Fruit fly (Drosophila melanogaster) whole organism, embryonic: ENCODE measurements around the gene CG14402.

Source experiments
- Blimp-1 ChIP-seq: fragments of 200-800 bp; sonication (Bioruptor generic); optimal IDR thresholded peaks from 3 replicates; lab custom pipeline; 2018; ENCODE audit warnings: missing biosample characterization, missing genetic modification characterization, mild to moderate bottlenecking, moderate library complexity, missing genetic modification reagents
- C15 ChIP-seq: fragments of 200-800 bp; sonication (Bioruptor generic); IDR thresholded peaks from 3 replicates; pipeline ENCODE4 v1.3.6; 2022; ENCODE audit warnings: missing biosample characterization, missing genetic modification characterization
- CG11560 ChIP-seq: fragments of 200-800 bp; sonication (Bioruptor generic); IDR thresholded peaks from 3 replicates; pipeline ENCODE4 v1.3.6; 2022; ENCODE audit warnings: missing biosample characterization, missing genetic modification characterization
- CG11723 ChIP-seq: fragments of 200-800 bp; sonication (Bioruptor generic); optimal IDR thresholded peaks from 2 replicates; lab custom pipeline; 2017; ENCODE audit warnings: missing biosample characterization, mild to moderate bottlenecking, missing genetic modification characterization
- CG12071 ChIP-seq: fragments of 200-800 bp; sonication (Bioruptor generic); optimal IDR thresholded peaks from 3 replicates; lab custom pipeline; 2018; ENCODE audit warnings: missing biosample characterization, mild to moderate bottlenecking, missing genetic modification characterization
- CG12659 ChIP-seq: fragments of 200-800 bp; sonication (Bioruptor generic); optimal IDR thresholded peaks from 3 replicates; lab custom pipeline; 2017; ENCODE audit warnings: mild to moderate bottlenecking, missing biosample characterization, missing genetic modification reagents, missing genetic modification characterization
- CG12769 ChIP-seq: fragments of 200-800 bp; sonication (Bioruptor generic); optimal IDR thresholded peaks from 2 replicates; lab custom pipeline; 2019; ENCODE audit warnings: missing biosample characterization, mild to moderate bottlenecking, missing genetic modification characterization, moderate library complexity
- CG15601 ChIP-seq: fragments of 200-800 bp; sonication (Bioruptor generic); optimal IDR thresholded peaks from 3 replicates; lab custom pipeline; 2019; ENCODE audit warnings: missing biosample characterization, mild to moderate bottlenecking, missing genetic modification characterization, moderate library complexity
- CG1647 ChIP-seq: fragments of 200-800 bp; sonication (Bioruptor generic); optimal IDR thresholded peaks from 3 replicates; lab custom pipeline; 2016; ENCODE audit warnings: missing biosample characterization, missing genetic modification characterization
- CG18619 ChIP-seq: fragments of 200-800 bp; sonication (Bioruptor generic); optimal IDR thresholded peaks from 3 replicates; lab custom pipeline; 2017; ENCODE audit warnings: missing biosample characterization, mild to moderate bottlenecking, missing genetic modification characterization
- CG18764 ChIP-seq: fragments of 200-800 bp; sonication (Bioruptor generic); optimal IDR thresholded peaks from 3 replicates; lab custom pipeline; 2016; ENCODE audit warnings: missing biosample characterization, missing genetic modification characterization
- CG2199 ChIP-seq: fragments of 200-800 bp; sonication (Bioruptor generic); IDR thresholded peaks from 3 replicates; pipeline ENCODE4 v1.3.6; 2022; ENCODE audit warnings: missing biosample characterization, missing genetic modification characterization
- CG2678 ChIP-seq: fragments of 200-800 bp; sonication (Bioruptor generic); optimal IDR thresholded peaks from 3 replicates; lab custom pipeline; 2019; ENCODE audit warnings: missing biosample characterization, mild to moderate bottlenecking, missing genetic modification characterization, moderate library complexity
- CG32532 ChIP-seq: fragments of 200-800 bp; sonication (Bioruptor generic); IDR thresholded peaks from 2 replicates; pipeline ENCODE4 v1.3.6; 2022; ENCODE audit warnings: missing biosample characterization, missing genetic modification characterization
- CG32772 ChIP-seq: fragments of 200-800 bp; sonication (Bioruptor generic); IDR thresholded peaks from 2 replicates; pipeline ENCODE4 v1.3.6; 2022; ENCODE audit warnings: missing biosample characterization, missing genetic modification characterization
- CG34422 ChIP-seq: fragments of 200-800 bp; sonication (Bioruptor generic); IDR thresholded peaks from 3 replicates; pipeline ENCODE4 v1.3.6; 2022; ENCODE audit warnings: missing biosample characterization, missing genetic modification characterization
- CG3847 ChIP-seq: fragments of 200-800 bp; sonication (Bioruptor generic); IDR thresholded peaks from 2 replicates; pipeline ENCODE4 v1.3.6; 2022; ENCODE audit warnings: missing biosample characterization, missing genetic modification characterization
- CG4282 ChIP-seq: fragments of 200-800 bp; sonication (Bioruptor generic); optimal IDR thresholded peaks from 2 replicates; lab custom pipeline; 2016; ENCODE audit warnings: missing biosample characterization, missing genetic modification characterization
- CG4854 ChIP-seq: fragments of 200-800 bp; sonication (Bioruptor generic); optimal IDR thresholded peaks from 2 replicates; lab custom pipeline; 2016; ENCODE audit warnings: missing biosample characterization, missing genetic modification characterization, inconsistent platforms
- CG5245 ChIP-seq: fragments of 200-800 bp; sonication (Bioruptor generic); optimal IDR thresholded peaks from 3 replicates; lab custom pipeline; 2016; ENCODE audit warnings: missing biosample characterization, missing genetic modification characterization
- CG6254 ChIP-seq: fragments of 200-800 bp; sonication (Bioruptor generic); optimal IDR thresholded peaks from 3 replicates; lab custom pipeline; 2017; ENCODE audit warnings: mild to moderate bottlenecking, missing biosample characterization, missing genetic modification reagents, missing genetic modification characterization
- CG6854 ChIP-seq: fragments of 200-800 bp; sonication (Bioruptor generic); optimal IDR thresholded peaks from 3 replicates; lab custom pipeline; 2017; ENCODE audit warnings: missing biosample characterization, mild to moderate bottlenecking, missing genetic modification characterization
- CG8359 ChIP-seq: fragments of 200-800 bp; sonication (Bioruptor generic); optimal IDR thresholded peaks from 2 replicates; lab custom pipeline; 2017; ENCODE audit warnings: missing biosample characterization, mild to moderate bottlenecking, missing genetic modification characterization, borderline replicate concordance
- CG8388 ChIP-seq: fragments of 200-800 bp; sonication (Bioruptor generic); optimal IDR thresholded peaks from 2 replicates; lab custom pipeline; 2019; ENCODE audit warnings: missing biosample characterization, mild to moderate bottlenecking, missing genetic modification characterization, moderate library complexity
- Dip2 ChIP-seq: fragments of 200-800 bp; sonication (Bioruptor generic); IDR thresholded peaks from 2 replicates; pipeline ENCODE4 v1.3.6; 2022; ENCODE audit warnings: missing biosample characterization, missing genetic modification characterization
- Dref ChIP-seq: fragments of 200-800 bp; sonication (Bioruptor generic); IDR thresholded peaks from 2 replicates; pipeline ENCODE4 v1.3.6; 2022; ENCODE audit warnings: missing biosample characterization, missing genetic modification characterization
- Drgx ChIP-seq: fragments of 200-800 bp; sonication (Bioruptor generic); IDR thresholded peaks from 2 replicates; pipeline ENCODE4 v1.3.6; 2022; ENCODE audit warnings: missing biosample characterization, missing genetic modification characterization
- Elba2 ChIP-seq: fragments of 200-800 bp; sonication (Bioruptor generic); optimal IDR thresholded peaks from 3 replicates; lab custom pipeline; 2016; ENCODE audit warnings: missing biosample characterization, missing genetic modification characterization
- GATAe ChIP-seq: fragments of 200-800 bp; sonication (Bioruptor generic); conservative IDR thresholded peaks from 2 replicates; pipeline ENCODE4 v1.3.6; 2022; ENCODE audit warnings: missing biosample characterization, missing genetic modification characterization
- Gsc ChIP-seq: fragments of 200-800 bp; sonication (Bioruptor generic); IDR thresholded peaks from 2 replicates; pipeline ENCODE4 v1.3.6; 2022; ENCODE audit warnings: missing biosample characterization, missing genetic modification characterization
- Gug ChIP-seq: fragments of 200-800 bp; sonication (Bioruptor generic); IDR thresholded peaks from 4 replicates; pipeline ENCODE4 v1.3.6; 2022; ENCODE audit warnings: missing biosample characterization, missing genetic modification characterization
- Hey ChIP-seq: fragments of 200-800 bp; sonication (Bioruptor generic); optimal IDR thresholded peaks from 3 replicates; lab custom pipeline; 2018; ENCODE audit warnings: missing biosample characterization, mild to moderate bottlenecking, missing genetic modification characterization
- Hmr ChIP-seq: fragments of 200-800 bp; sonication (Bioruptor generic); optimal IDR thresholded peaks from 3 replicates; lab custom pipeline; 2017; ENCODE audit warnings: mild to moderate bottlenecking, missing biosample characterization, missing genetic modification reagents, missing genetic modification characterization
- Myb ChIP-seq: fragments of 200-800 bp; sonication (Bioruptor generic); optimal IDR thresholded peaks from 2 replicates; lab custom pipeline; 2016; ENCODE audit warnings: missing biosample characterization, missing genetic modification characterization
- Nf-YA ChIP-seq: fragments of 200-800 bp; sonication (Bioruptor generic); IDR thresholded peaks from 2 replicates; pipeline ENCODE4 v1.3.6; 2022; ENCODE audit warnings: missing biosample characterization, missing genetic modification characterization
- NfI ChIP-seq: fragments of 200-800 bp; sonication (Bioruptor generic); optimal IDR thresholded peaks from 3 replicates; lab custom pipeline; 2018; ENCODE audit warnings: missing biosample characterization, mild to moderate bottlenecking, missing genetic modification characterization, moderate library complexity
- Oaz ChIP-seq: fragments of 200-800 bp; sonication (Bioruptor generic); IDR thresholded peaks from 2 replicates; pipeline ENCODE4 v1.3.6; 2022; ENCODE audit warnings: missing biosample characterization, missing genetic modification characterization
- Rfx ChIP-seq: fragments of 200-800 bp; sonication (Bioruptor generic); IDR thresholded peaks from 2 replicates; pipeline ENCODE4 v1.3.6; 2022; ENCODE audit warnings: missing biosample characterization, missing genetic modification characterization
- Sox100B ChIP-seq: fragments of 200-800 bp; sonication (Bioruptor generic); optimal IDR thresholded peaks from 3 replicates; lab custom pipeline; 2018; ENCODE audit warnings: missing biosample characterization, mild to moderate bottlenecking, missing genetic modification characterization
- YL-1 ChIP-seq: fragments of 200-800 bp; sonication (Bioruptor generic); optimal IDR thresholded peaks from 3 replicates; lab custom pipeline; 2017; ENCODE audit warnings: missing biosample characterization, mild to moderate bottlenecking, missing genetic modification characterization
- btn ChIP-seq: fragments of 200-800 bp; sonication (Bioruptor generic); optimal IDR thresholded peaks from 2 replicates; lab custom pipeline; 2016; ENCODE audit warnings: missing biosample characterization, missing genetic modification characterization
- lmd ChIP-seq: fragments of 200-800 bp; sonication (Bioruptor generic); IDR thresholded peaks from 2 replicates; pipeline ENCODE4 v1.3.6; 2022; ENCODE audit warnings: missing biosample characterization, missing genetic modification characterization
- nmo ChIP-seq: fragments of 200-800 bp; sonication (Bioruptor generic); optimal IDR thresholded peaks from 2 replicates; lab custom pipeline; 2018; ENCODE audit warnings: missing biosample characterization, mild to moderate bottlenecking, missing genetic modification characterization, moderate library complexity
- peb ChIP-seq: fragments of 200-800 bp; sonication (Bioruptor generic); IDR thresholded peaks from 2 replicates; pipeline ENCODE4 v1.3.6; 2022; ENCODE audit warnings: missing biosample characterization, missing genetic modification characterization
- ranshi ChIP-seq: fragments of 200-800 bp; sonication (Bioruptor generic); IDR thresholded peaks from 2 replicates; pipeline ENCODE4 v1.3.6; 2022; ENCODE audit warnings: missing biosample characterization, missing genetic modification characterization
- ro ChIP-seq: fragments of 200-800 bp; sonication (Bioruptor generic); IDR thresholded peaks from 2 replicates; pipeline ENCODE4 v1.3.6; 2022; ENCODE audit warnings: missing biosample characterization, missing genetic modification characterization
- row ChIP-seq: fragments of 200-800 bp; sonication (Bioruptor generic); IDR thresholded peaks from 3 replicates; pipeline ENCODE4 v1.3.6; 2022; ENCODE audit warnings: missing biosample characterization, missing genetic modification characterization
- sens ChIP-seq: fragments of 200-800 bp; sonication (Bioruptor generic); peaks from one replicate; lab custom pipeline; 2016; ENCODE audit warnings: missing biosample characterization, missing genetic modification characterization
- sens-2 ChIP-seq: fragments of 200-800 bp; sonication (Bioruptor generic); IDR thresholded peaks from 2 replicates; pipeline ENCODE4 v1.3.6; 2022; ENCODE audit warnings: missing biosample characterization, missing genetic modification characterization
- stc ChIP-seq: fragments of 200-800 bp; sonication (Bioruptor generic); IDR thresholded peaks from 2 replicates; pipeline ENCODE4 v1.3.6; 2022; ENCODE audit warnings: missing biosample characterization, missing genetic modification characterization
- tgo ChIP-seq: fragments of 200-800 bp; sonication (Bioruptor generic); IDR thresholded peaks from 3 replicates; pipeline ENCODE4 v1.3.6; 2022; ENCODE audit warnings: missing biosample characterization, missing genetic modification characterization
- trem ChIP-seq: fragments of 200-800 bp; optimal IDR thresholded peaks from 3 replicates; lab custom pipeline; 2019; ENCODE audit warnings: missing biosample characterization, mild to moderate bottlenecking, missing genetic modification characterization, moderate library complexity

The CG14402 gene

DNA sequence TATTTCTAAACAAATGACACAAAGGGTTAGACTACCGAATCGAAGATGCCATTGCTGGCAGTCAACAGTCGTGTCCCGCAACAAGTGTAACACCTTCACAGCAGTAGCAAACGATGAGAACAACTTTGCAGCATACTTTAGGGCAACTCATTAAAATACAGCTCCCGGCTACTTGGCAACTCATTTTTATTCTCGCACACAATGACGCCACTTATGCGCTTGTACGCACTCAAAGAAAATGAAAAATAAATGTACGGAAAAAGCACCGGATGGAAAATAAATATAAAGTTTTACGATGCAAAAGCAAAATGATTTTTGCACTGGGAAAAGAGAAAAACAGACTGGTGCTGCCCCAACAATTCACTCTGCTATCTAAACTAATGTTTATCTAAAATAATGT lies 42.1 kb downstream of the CG14402 start (continued):
- TF ChIP-seq Rfx (GFP tag; lab: Robert Waterston, UW) (peak; percentile 43; the same call in 1 of the 2 replicates), btn (no peak), lmd (GFP tag; lab: Robert Waterston, UW) (peak; percentile 25; the same call in 1 of the 2 replicates), Dref (GFP tag; lab: Robert Waterston, UW) (no peak), row (GFP tag; lab: Robert Waterston, UW) (peak; percentile 54), CG32532 (GFP tag; lab: Robert Waterston, UW) (no peak), stc (GFP tag; lab: Robert Waterston, UW) (0 out of 2 replicates have a peak, but pooled peaks have one; percentile 40), Gsc (no peak), CG11723 (no peak), peb (GFP tag; lab: Robert Waterston, UW) (no peak), CG12071 (GFP tag; lab: Kevin White, UChicago) (no peak), Blimp-1 (peak; percentile 10), ranshi (GFP tag; lab: Robert Waterston, UW) (0 out of 2 replicates have a peak, but pooled peaks have one; percentile 25), CG12769 (tag; lab: Kevin White, UChicago) (peak; percentile 23), CG2199 (peak; percentile 92), Elba2 (GFP tag; lab: Kevin White, UChicago) (no peak), Myb (GFP tag; lab: Kevin White, UChicago) (no peak), CG18764 (GFP tag; lab: Kevin White, UChicago) (no peak), CG8359 (no peak), CG1647 (GFP tag; lab: Kevin White, UChicago) (no peak), CG11560 (tag; lab: Robert Waterston, UW) (no peak), Hmr (GFP tag; lab: Kevin White, UChicago) (no peak), Drgx (GFP tag; lab: Robert Waterston, UW) (peak; percentile 61), tgo (GFP tag; lab: Robert Waterston, UW) (peak; percentile 24; the same call in 2 of the 3 replicates), CG3847 (no peak)

DNA sequence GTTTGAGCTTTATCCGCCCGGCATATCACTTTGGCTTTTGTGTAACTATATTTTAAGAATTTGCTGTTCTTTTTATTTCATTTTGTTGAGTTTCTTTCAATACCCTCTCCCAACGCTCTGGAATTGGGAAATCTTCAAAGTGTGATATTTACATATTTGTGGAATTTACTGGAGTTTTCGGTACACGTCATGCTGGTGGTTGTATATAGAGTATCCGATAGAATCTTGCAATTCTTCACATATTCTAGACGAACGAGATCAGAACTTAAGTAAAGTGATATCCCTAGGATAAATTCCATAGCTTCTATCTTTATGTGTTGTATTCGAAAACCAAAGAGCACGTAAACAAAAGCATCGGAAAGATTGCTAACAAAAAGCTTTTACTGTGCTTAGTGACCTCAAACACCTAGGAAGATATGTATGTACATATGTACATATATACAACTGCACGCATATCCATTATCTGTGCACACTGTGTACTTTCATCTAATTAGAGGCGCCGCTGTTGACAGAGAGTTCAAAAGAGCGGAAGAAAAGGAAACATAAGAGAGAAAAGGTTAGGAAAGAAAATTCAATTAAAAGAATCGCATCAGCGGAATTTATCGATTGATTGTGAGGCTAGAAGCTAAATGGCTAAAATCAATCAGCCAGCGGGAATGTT lies 47.7 kb downstream of the CG14402 start:
- TF ChIP-seq GATAe, result no peak
- TF ChIP-seq Dip2, result no peak
- peak; percentile 55 for TF ChIP-seq Sox100B (GFP tag; lab: Kevin White, UChicago)
- TF ChIP-seq Hey (tag; lab: Kevin White, UChicago), result no peak
- no peak for TF ChIP-seq CG4282 (GFP tag; lab: Kevin White, UChicago)
- TF ChIP-seq YL-1 (GFP tag; lab: Kevin White, UChicago), result peak; percentile 22
- TF ChIP-seq trem (tag; lab: Kevin White, UChicago), result no peak
- no peak for TF ChIP-seq sens-2 (GFP tag; lab: Robert Waterston, UW)
- no peak for TF ChIP-seq CG8388 (GFP tag; lab: Kevin White, UChicago)
- no peak for TF ChIP-seq ro
- peak; percentile 34 for TF ChIP-seq CG6254 (GFP tag; lab: Kevin White, UChicago)
- peak; percentile 42 for TF ChIP-seq CG6854 (GFP tag; lab: Kevin White, UChicago)
- no peak for TF ChIP-seq CG34422 (GFP tag; lab: Robert Waterston, UW)
- TF ChIP-seq C15 (GFP tag; lab: Robert Waterston, UW), result 0 out of 3 replicates have a peak, but pooled peaks have one; percentile 37
- TF ChIP-seq sens (GFP tag; lab: Kevin White, UChicago), result peak; percentile 88
- no peak for TF ChIP-seq CG5245
- TF ChIP-seq CG2678 (tag; lab: Kevin White, UChicago), result peak; percentile 72
- TF ChIP-seq CG4854 (GFP tag; lab: Kevin White, UChicago), result peak; percentile 30
- TF ChIP-seq Oaz (GFP tag; lab: Robert Waterston, UW), result no peak
- peak; percentile 46 for TF ChIP-seq NfI (GFP tag; lab: Kevin White, UChicago)
- no peak for TF ChIP-seq Gug (GFP tag; lab: Robert Waterston, UW)
- TF ChIP-seq Nf-YA, result peak; percentile 46; the same call in 1 of the 2 replicates
- peak; percentile 87 for TF ChIP-seq CG15601
- TF ChIP-seq CG18619 (GFP tag; lab: Kevin White, UChicago), result peak; percentile 42
- TF ChIP-seq nmo (GFP tag; lab: Kevin White, UChicago), result no peak
- TF ChIP-seq CG12659, result no peak
- no peak for TF ChIP-seq CG32772 (GFP tag; lab: Robert Waterston, UW)
